Worm (Caenorhabditis elegans) whole organism, L2 larva: ENCODE results near the gene apc-17.

Experiments
- C34F6.9 ChIP-seq: fragments of 150-350 bp; optimal IDR thresholded peaks from 2 replicates; lab custom pipeline; 2014; ENCODE audit warnings: missing biosample characterization, missing genetic modification characterization
- F13H6.1 ChIP-seq: sonication (generic microtip); optimal IDR thresholded peaks from 2 replicates; lab custom pipeline; 2016; ENCODE audit warnings: missing genetic modification characterization, missing compliant biosample characterization
- R02D3.7 ChIP-seq: fragments of 150-350 bp; optimal IDR thresholded peaks from 2 replicates; lab custom pipeline; 2014; ENCODE audit warnings: missing biosample characterization, missing genetic modification characterization
- ZK546.5 ChIP-seq: sonication (generic microtip); optimal IDR thresholded peaks from 2 replicates; lab custom pipeline; 2017; ENCODE audit warnings: missing biosample characterization, missing genetic modification characterization
- alr-1 ChIP-seq: fragments of 150-350 bp; optimal IDR thresholded peaks from 2 replicates; lab custom pipeline; 2014; ENCODE audit warnings: missing biosample characterization, missing genetic modification characterization
- aly-2 ChIP-seq: fragments of 150-350 bp; optimal IDR thresholded peaks from 2 replicates; lab custom pipeline; 2014; ENCODE audit warnings: missing biosample characterization, missing genetic modification characterization
- blmp-1 ChIP-seq: sonication (generic microtip); optimal IDR thresholded peaks from 2 replicates; lab custom pipeline; 2017; ENCODE audit warnings: missing genetic modification characterization, mild to moderate bottlenecking, missing compliant biosample characterization, antibody characterized with exemption, moderate library complexity; ENCODE audit not compliant: insufficient read depth
- ceh-16 ChIP-seq: fragments of 150-350 bp; optimal IDR thresholded peaks from 2 replicates; lab custom pipeline; 2014; ENCODE audit warnings: missing biosample characterization, missing genetic modification characterization
- ceh-82 ChIP-seq: fragments of 150-350 bp; optimal IDR thresholded peaks from 2 replicates; lab custom pipeline; 2014; ENCODE audit warnings: missing biosample characterization, missing genetic modification characterization
- crh-2 ChIP-seq: sonication (generic microtip); optimal IDR thresholded peaks from 2 replicates; lab custom pipeline; 2017; ENCODE audit warnings: missing biosample characterization, missing genetic modification characterization
- dmd-4 ChIP-seq: sonication (generic microtip); optimal IDR thresholded peaks from 2 replicates; lab custom pipeline; 2017; ENCODE audit warnings: missing biosample characterization, missing genetic modification characterization
- elt-1 ChIP-seq: fragments of 150-350 bp; optimal IDR thresholded peaks from 2 replicates; lab custom pipeline; 2014; ENCODE audit warnings: missing biosample characterization, missing genetic modification characterization
- elt-3 ChIP-seq: sonication (generic microtip); optimal IDR thresholded peaks from 2 replicates; lab custom pipeline; 2017; ENCODE audit warnings: missing biosample characterization, missing genetic modification characterization
- gmeb-1 ChIP-seq: fragments of 150-350 bp; optimal IDR thresholded peaks from 2 replicates; lab custom pipeline; 2014; ENCODE audit warnings: missing biosample characterization, missing genetic modification characterization
- lin-11 ChIP-seq: fragments of 150-350 bp; sonication (generic microtip); optimal IDR thresholded peaks from 2 replicates; lab custom pipeline; 2014; ENCODE audit warnings: missing biosample characterization, missing genetic modification characterization, inconsistent platforms, mixed read lengths
- lin-39 ChIP-seq: fragments of 150-350 bp; optimal IDR thresholded peaks from 2 replicates; lab custom pipeline; 2014; ENCODE audit warnings: missing biosample characterization, missing genetic modification reagents, missing genetic modification characterization
- mab-5 ChIP-seq: fragments of 150-350 bp; optimal IDR thresholded peaks from 2 replicates; lab custom pipeline; 2014; ENCODE audit warnings: missing biosample characterization, missing genetic modification characterization
- mbf-1 ChIP-seq: sonication (generic microtip); optimal IDR thresholded peaks from 2 replicates; lab custom pipeline; 2017; ENCODE audit warnings: missing biosample characterization, missing genetic modification characterization
- nhr-11 ChIP-seq: fragments of 150-350 bp; optimal IDR thresholded peaks from 2 replicates; lab custom pipeline; 2014; ENCODE audit warnings: missing biosample characterization, missing genetic modification characterization
- nhr-12 ChIP-seq: fragments of 150-350 bp; optimal IDR thresholded peaks from 2 replicates; lab custom pipeline; 2014; ENCODE audit warnings: missing biosample characterization, missing genetic modification characterization
- nhr-129 ChIP-seq: fragments of 150-350 bp; optimal IDR thresholded peaks from 2 replicates; lab custom pipeline; 2014; ENCODE audit warnings: missing biosample characterization, missing genetic modification characterization
- nhr-21 ChIP-seq: fragments of 150-350 bp; optimal IDR thresholded peaks from 2 replicates; lab custom pipeline; 2014; ENCODE audit warnings: missing biosample characterization, missing genetic modification characterization
- nhr-23 ChIP-seq: fragments of 150-350 bp; optimal IDR thresholded peaks from 2 replicates; lab custom pipeline; 2014; ENCODE audit warnings: missing biosample characterization, missing genetic modification reagents, missing genetic modification characterization
- nhr-237 ChIP-seq: fragments of 150-350 bp; optimal IDR thresholded peaks from 2 replicates; lab custom pipeline; 2014; ENCODE audit warnings: missing biosample characterization, missing genetic modification characterization
- nhr-6 ChIP-seq: fragments of 150-350 bp; optimal IDR thresholded peaks from 2 replicates; lab custom pipeline; 2014; ENCODE audit warnings: missing biosample characterization, missing genetic modification characterization
- peb-1 ChIP-seq: fragments of 150-350 bp; optimal IDR thresholded peaks from 2 replicates; lab custom pipeline; 2014; ENCODE audit warnings: missing biosample characterization, missing genetic modification characterization
- sem-4 ChIP-seq: fragments of 150-350 bp; optimal IDR thresholded peaks from 2 replicates; lab custom pipeline; 2014; ENCODE audit warnings: missing biosample characterization, missing genetic modification reagents, missing genetic modification characterization
- skn-1 ChIP-seq: sonication (generic microtip); optimal IDR thresholded peaks from 2 replicates; lab custom pipeline; 2017; ENCODE audit warnings: missing biosample characterization, missing genetic modification characterization
- sma-3 ChIP-seq: sonication (generic microtip); optimal IDR thresholded peaks from 2 replicates; lab custom pipeline; 2016; ENCODE audit warnings: missing genetic modification reagents, missing genetic modification characterization, missing compliant biosample characterization
- sma-9 ChIP-seq, 2 experiments: fragments of 150-350 bp in 1 of 2; sonication (generic microtip) in 1 of 2; optimal IDR thresholded peaks; 2 replicates each; lab custom pipeline; 2014 to 2016; ENCODE audit warnings: missing genetic modification characterization in 2 of 2, mild to moderate bottlenecking in 1 of 2, missing biosample characterization in 1 of 2, missing compliant biosample characterization in 1 of 2, missing genetic modification reagents in 1 of 2, moderate library complexity in 1 of 2
- snpc-4 ChIP-seq: fragments of 150-350 bp; optimal IDR thresholded peaks from 2 replicates; lab custom pipeline; 2014; ENCODE audit warnings: missing biosample characterization, missing genetic modification characterization
- unc-39 ChIP-seq: fragments of 150-350 bp; optimal IDR thresholded peaks from 2 replicates; lab custom pipeline; 2014; ENCODE audit warnings: missing biosample characterization, missing genetic modification characterization
- unc-55 ChIP-seq: fragments of 150-350 bp; sonication (generic microtip); optimal IDR thresholded peaks from 3 replicates; lab custom pipeline; 2014; ENCODE audit warnings: missing biosample characterization, missing genetic modification reagents, missing genetic modification characterization
- unc-62 ChIP-seq: fragments of 150-350 bp; optimal IDR thresholded peaks from 2 replicates; lab custom pipeline; 2014; ENCODE audit warnings: missing biosample characterization, missing genetic modification reagents, missing genetic modification characterization
- ztf-1 ChIP-seq: fragments of 200-800 bp; sonication (Bioruptor generic); conservative IDR thresholded peaks from 2 replicates; pipeline ENCODE4 v1.3.6; 2022; ENCODE audit warnings: missing genetic modification characterization, missing compliant biosample characterization
- ztf-11 ChIP-seq: sonication (generic microtip); optimal IDR thresholded peaks from 2 replicates; lab custom pipeline; 2017; ENCODE audit warnings: missing biosample characterization, missing genetic modification characterization

apc-17 gene

ce11 chrII:11107828-11108227 is at the start of gene apc-17:
TSS of gene apc-17 (plus strand) at chrII:11108128.
- TF ChIP-seq lin-39 (no peak), crh-2 (tag; lab: Kevin White, UChicago) (no peak), sma-9 (GFP tag; optimal IDR thresholded peaks at IDR 0.05; lab: Kevin White, UChicago) (no peak), sma-9 (tag; optimal IDR thresholded peaks at IDR 0.05; lab: Kevin White, UChicago) (no peak), nhr-237 (tag; lab: Kevin White, UChicago) (no peak), nhr-21 (no peak), ztf-11 (no peak), nhr-11 (no peak), unc-55 (GFP tag; lab: Kevin White, UChicago) (no peak), nhr-6 (tag; lab: Kevin White, UChicago) (no peak), nhr-129 (tag; lab: Kevin White, UChicago) (no peak), mab-5 (tag; lab: Kevin White, UChicago) (no peak), elt-3 (no peak), unc-62 (no peak), unc-39 (tag; lab: Kevin White, UChicago) (no peak), sma-3 (GFP tag; lab: Kevin White, UChicago) (no peak), sem-4 (tag; lab: Kevin White, UChicago) (no peak), ceh-16 (tag; lab: Kevin White, UChicago) (no peak), aly-2 (tag; lab: Kevin White, UChicago) (no peak), gmeb-1 (tag; lab: Kevin White, UChicago) (no peak), R02D3.7 (tag; lab: Kevin White, UChicago) (no peak)

- TF ChIP-seq nhr-12 (tag; lab: Kevin White, UChicago) (no peak), nhr-129 (tag; lab: Kevin White, UChicago) (no peak), ztf-1 (GFP tag; lab: Robert Waterston, UW) (no peak), unc-39 (tag; lab: Kevin White, UChicago) (no peak), ceh-16 (tag; lab: Kevin White, UChicago) (no peak), elt-3 (no peak), mbf-1 (tag; lab: Kevin White, UChicago) (no peak), alr-1 (tag; lab: Kevin White, UChicago) (no peak), C34F6.9 (tag; lab: Kevin White, UChicago) (no peak), mab-5 (tag; lab: Kevin White, UChicago) (no peak), snpc-4 (no peak), peb-1 (tag; lab: Kevin White, UChicago) (no peak), dmd-4 (tag; lab: Kevin White, UChicago) (no peak), R02D3.7 (tag; lab: Kevin White, UChicago) (no peak), lin-11 (tag; lab: Kevin White, UChicago) (no peak), aly-2 (tag; lab: Kevin White, UChicago) (no peak), unc-62 (no peak), sma-3 (GFP tag; lab: Kevin White, UChicago) (no peak)
- TF ChIP-seq, all 48 proteins: peak for 0
Measured at ce11 chrII:11064191-11064695, 43.7 kb upstream of the apc-17 start.

- TF ChIP-seq aly-2 (tag; lab: Kevin White, UChicago) (no peak), nhr-23 (no peak), skn-1 (tag; lab: Kevin White, UChicago) (no peak), mbf-1 (tag; lab: Kevin White, UChicago) (no peak), ceh-82 (tag; lab: Kevin White, UChicago) (no peak), ZK546.5 (tag; lab: Kevin White, UChicago) (no peak)
Measured at ce11 chrII:11072565-11072964, 35.4 kb upstream of the apc-17 start.

DNA sequence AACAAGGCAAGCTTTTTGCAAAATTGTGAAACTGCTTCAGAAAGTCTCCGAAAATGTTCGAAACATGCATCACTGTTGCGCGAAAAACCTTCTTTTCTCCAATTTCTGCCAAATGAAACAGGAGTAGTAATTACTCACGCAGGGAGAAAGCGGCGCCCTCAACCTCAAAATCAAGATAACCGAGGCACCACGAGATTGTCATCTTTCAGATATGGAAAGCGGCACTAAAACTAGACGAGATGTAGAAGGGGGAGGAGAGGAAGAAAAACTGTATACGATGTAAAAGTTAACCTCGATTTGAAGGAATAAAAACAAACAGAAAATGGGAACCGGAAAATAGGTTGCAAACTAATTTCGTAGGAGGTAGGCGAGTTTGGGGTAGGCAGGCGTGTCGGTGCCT is 31.4 kb upstream of the apc-17 start:
- TF ChIP-seq blmp-1 (tag; lab: Kevin White, UChicago) = peak; percentile 8
- no peak for TF ChIP-seq nhr-6 (tag; lab: Kevin White, UChicago)
- TF ChIP-seq ceh-16 (tag; lab: Kevin White, UChicago) = peak; percentile 81
- peak; percentile 81 for TF ChIP-seq nhr-23
- TF ChIP-seq elt-1 = peak; percentile 79
- no peak for TF ChIP-seq F13H6.1 (tag; lab: Kevin White, UChicago)
